Fruit fly (Drosophila melanogaster) whole organism, embryonic: Measurements from ENCODE around the gene CheB38c.

Experiments used
- Abd-B ChIP-seq: fragments of 200-800 bp; sonication (Bioruptor generic); optimal IDR thresholded peaks from 2 replicates; lab custom pipeline; 2018; ENCODE audit warnings: missing biosample characterization, mild to moderate bottlenecking, missing genetic modification characterization, moderate library complexity
- Ada2b ChIP-seq: fragments of 200-800 bp; sonication (Bioruptor generic); IDR thresholded peaks from 2 replicates; pipeline ENCODE4 v1.3.6; 2022; ENCODE audit warnings: missing biosample characterization, missing genetic modification characterization
- Bdp1 ChIP-seq: fragments of 200-800 bp; sonication (Bioruptor generic); optimal IDR thresholded peaks from 3 replicates; lab custom pipeline; 2016; ENCODE audit warnings: missing biosample characterization, missing genetic modification characterization
- Bteb2 ChIP-seq: fragments of 200-800 bp; sonication (Bioruptor generic); optimal IDR thresholded peaks from 2 replicates; lab custom pipeline; 2016; ENCODE audit warnings: missing biosample characterization, missing genetic modification characterization
- CG10366 ChIP-seq: fragments of 200-800 bp; sonication (Bioruptor generic); IDR thresholded peaks from 2 replicates; pipeline ENCODE4 v1.3.6; 2022; ENCODE audit warnings: missing biosample characterization, missing genetic modification characterization
- CG12155 ChIP-seq: fragments of 200-800 bp; sonication (Bioruptor generic); optimal IDR thresholded peaks from 3 replicates; lab custom pipeline; 2016; ENCODE audit warnings: missing biosample characterization, missing genetic modification characterization
- CG12744 ChIP-seq: fragments of 200-800 bp; sonication (Bioruptor generic); optimal IDR thresholded peaks from 2 replicates; lab custom pipeline; 2016; ENCODE audit warnings: missing biosample characterization, missing genetic modification characterization
- CG13894 ChIP-seq: fragments of 200-800 bp; sonication (Bioruptor generic); optimal IDR thresholded peaks from 3 replicates; lab custom pipeline; 2018; ENCODE audit warnings: missing biosample characterization, mild to moderate bottlenecking, missing genetic modification characterization, moderate library complexity
- CG14050 ChIP-seq: fragments of 200-800 bp; sonication (Bioruptor generic); IDR thresholded peaks from 3 replicates; pipeline ENCODE4 v1.3.6; 2022; ENCODE audit warnings: missing biosample characterization, missing genetic modification characterization
- CG15073 ChIP-seq: fragments of 200-800 bp; sonication (Bioruptor generic); optimal IDR thresholded peaks from 2 replicates; lab custom pipeline; 2016; ENCODE audit warnings: missing biosample characterization, missing genetic modification characterization
- CG15269 ChIP-seq: fragments of 200-800 bp; sonication (Bioruptor generic); optimal IDR thresholded peaks from 2 replicates; lab custom pipeline; 2018; ENCODE audit warnings: missing biosample characterization, mild to moderate bottlenecking, missing genetic modification characterization, moderate library complexity
- CG17186 ChIP-seq: fragments of 200-800 bp; sonication (Bioruptor generic); optimal IDR thresholded peaks from 3 replicates; lab custom pipeline; 2017; ENCODE audit warnings: missing biosample characterization, missing genetic modification reagents, missing genetic modification characterization
- CG2120 ChIP-seq: fragments of 200-800 bp; sonication (Bioruptor generic); optimal IDR thresholded peaks from 3 replicates; lab custom pipeline; 2016; ENCODE audit warnings: missing biosample characterization, missing genetic modification characterization
- CG2199 ChIP-seq: fragments of 200-800 bp; sonication (Bioruptor generic); IDR thresholded peaks from 3 replicates; pipeline ENCODE4 v1.3.6; 2022; ENCODE audit warnings: missing biosample characterization, missing genetic modification characterization
- CG30020 ChIP-seq: fragments of 200-800 bp; optimal IDR thresholded peaks from 2 replicates; lab custom pipeline; 2019; ENCODE audit warnings: missing biosample characterization, mild to moderate bottlenecking, missing genetic modification characterization, moderate library complexity
- CG31441 ChIP-seq: fragments of 200-800 bp; sonication (Bioruptor generic); IDR thresholded peaks from 2 replicates; pipeline ENCODE4 v1.3.6; 2022; ENCODE audit warnings: missing biosample characterization, missing genetic modification characterization
- CG43689 ChIP-seq: fragments of 200-800 bp; sonication (Bioruptor generic); IDR thresholded peaks from 2 replicates; pipeline ENCODE4 v1.3.6; 2022; ENCODE audit warnings: missing biosample characterization, missing genetic modification characterization
- CG6175 ChIP-seq: fragments of 200-800 bp; sonication (Bioruptor generic); IDR thresholded peaks from 3 replicates; pipeline ENCODE4 v1.3.6; 2022; ENCODE audit warnings: missing biosample characterization, missing genetic modification characterization
- CG6689 ChIP-seq: fragments of 200-800 bp; sonication (Bioruptor generic); IDR thresholded peaks from 2 replicates; pipeline ENCODE4 v1.3.6; 2022; ENCODE audit warnings: missing biosample characterization, missing genetic modification characterization
- CG6791 ChIP-seq: fragments of 200-800 bp; sonication (Bioruptor generic); IDR thresholded peaks from 3 replicates; pipeline ENCODE4 v1.3.6; 2022; ENCODE audit warnings: missing biosample characterization, missing genetic modification characterization; ENCODE audit not compliant: partially characterized antibody
- CG7786 ChIP-seq: fragments of 200-800 bp; sonication (Bioruptor generic); optimal IDR thresholded peaks from 2 replicates; lab custom pipeline; 2016; ENCODE audit warnings: missing biosample characterization, missing genetic modification characterization
- CG8281 ChIP-seq: fragments of 200-800 bp; sonication (Bioruptor generic); optimal IDR thresholded peaks from 2 replicates; lab custom pipeline; 2018; ENCODE audit warnings: missing biosample characterization, mild to moderate bottlenecking, missing genetic modification characterization, moderate library complexity
- Deaf1 ChIP-seq: fragments of 200-800 bp; optimal IDR thresholded peaks from 3 replicates; lab custom pipeline; 2019; ENCODE audit warnings: missing biosample characterization, mild to moderate bottlenecking, missing genetic modification characterization, moderate library complexity
- Doc2 ChIP-seq: fragments of 200-800 bp; sonication (Bioruptor generic); IDR thresholded peaks from 2 replicates; pipeline ENCODE4 v1.3.6; 2022; ENCODE audit warnings: missing biosample characterization, missing genetic modification characterization
- Drgx ChIP-seq: fragments of 200-800 bp; sonication (Bioruptor generic); IDR thresholded peaks from 2 replicates; pipeline ENCODE4 v1.3.6; 2022; ENCODE audit warnings: missing biosample characterization, missing genetic modification characterization
- Elba2 ChIP-seq: fragments of 200-800 bp; sonication (Bioruptor generic); optimal IDR thresholded peaks from 3 replicates; lab custom pipeline; 2016; ENCODE audit warnings: missing biosample characterization, missing genetic modification characterization
- HHEX ChIP-seq: fragments of 200-800 bp; sonication (Bioruptor generic); optimal IDR thresholded peaks from 3 replicates; lab custom pipeline; 2017; ENCODE audit warnings: missing biosample characterization, mild to moderate bottlenecking, missing genetic modification characterization, missing genetic modification reagents
- Hand ChIP-seq: fragments of 200-800 bp; sonication (Bioruptor generic); optimal IDR thresholded peaks from 2 replicates; lab custom pipeline; 2017; ENCODE audit warnings: mild to moderate bottlenecking, missing biosample characterization, missing genetic modification reagents, missing genetic modification characterization
- Hmr ChIP-seq: fragments of 200-800 bp; sonication (Bioruptor generic); optimal IDR thresholded peaks from 3 replicates; lab custom pipeline; 2017; ENCODE audit warnings: mild to moderate bottlenecking, missing biosample characterization, missing genetic modification reagents, missing genetic modification characterization
- MESR4 ChIP-seq: fragments of 200-800 bp; sonication (Bioruptor generic); optimal IDR thresholded peaks from 2 replicates; lab custom pipeline; 2018; ENCODE audit warnings: missing biosample characterization, mild to moderate bottlenecking, missing genetic modification characterization, moderate library complexity
- NC2β ChIP-seq: fragments of 200-800 bp; sonication (Bioruptor generic); optimal IDR thresholded peaks from 2 replicates; lab custom pipeline; 2016; ENCODE audit warnings: missing biosample characterization, missing genetic modification characterization
- Opbp ChIP-seq: fragments of 200-800 bp; sonication (Bioruptor generic); IDR thresholded peaks from 3 replicates; pipeline ENCODE4 v1.3.6; 2022; ENCODE audit warnings: missing biosample characterization, missing genetic modification characterization; ENCODE audit not compliant: partially characterized antibody
- Optix ChIP-seq: fragments of 200-800 bp; sonication (Bioruptor generic); IDR thresholded peaks from 3 replicates; pipeline ENCODE4 v1.3.6; 2022; ENCODE audit warnings: missing biosample characterization, missing genetic modification characterization
- Ptx1 ChIP-seq: fragments of 200-800 bp; sonication (Bioruptor generic); IDR thresholded peaks from 2 replicates; pipeline ENCODE4 v1.3.6; 2022; ENCODE audit warnings: missing biosample characterization, missing genetic modification characterization
- Scr ChIP-seq: fragments of 200-800 bp; sonication (Bioruptor generic); IDR thresholded peaks from 2 replicates; pipeline ENCODE4 v1.3.6; 2022; ENCODE audit warnings: missing biosample characterization, missing genetic modification characterization; ENCODE audit not compliant: partially characterized antibody
- YL-1 ChIP-seq: fragments of 200-800 bp; sonication (Bioruptor generic); optimal IDR thresholded peaks from 3 replicates; lab custom pipeline; 2017; ENCODE audit warnings: missing biosample characterization, mild to moderate bottlenecking, missing genetic modification characterization
- bab2 ChIP-seq: fragments of 200-800 bp; sonication (Bioruptor generic); optimal IDR thresholded peaks from 2 replicates; lab custom pipeline; 2016; ENCODE audit warnings: missing biosample characterization, missing genetic modification characterization
- dysf ChIP-seq: fragments of 200-800 bp; sonication (Bioruptor generic); IDR thresholded peaks from 3 replicates; pipeline ENCODE4 v1.3.6; 2022; ENCODE audit warnings: missing biosample characterization, missing genetic modification characterization
- eve ChIP-seq, 2 experiments: fragments of >200 bp; optimal IDR thresholded peaks; 2 replicates each; lab custom pipeline; 2017; ENCODE audit warnings: missing biosample characterization in 2 of 2, missing genetic modification characterization in 2 of 2
- eyg ChIP-seq: fragments of 200-800 bp; sonication (Bioruptor generic); optimal IDR thresholded peaks from 3 replicates; lab custom pipeline; 2016; ENCODE audit warnings: missing biosample characterization, missing genetic modification characterization
- luna ChIP-seq: fragments of 200-800 bp; sonication (Bioruptor generic); optimal IDR thresholded peaks from 2 replicates; lab custom pipeline; 2016; ENCODE audit warnings: missing biosample characterization, missing genetic modification characterization
- nmo ChIP-seq: fragments of 200-800 bp; sonication (Bioruptor generic); optimal IDR thresholded peaks from 2 replicates; lab custom pipeline; 2018; ENCODE audit warnings: missing biosample characterization, mild to moderate bottlenecking, missing genetic modification characterization, moderate library complexity
- pum ChIP-seq: fragments of 200-800 bp; sonication (Bioruptor generic); optimal IDR thresholded peaks from 2 replicates; lab custom pipeline; 2016; ENCODE audit warnings: missing biosample characterization, missing genetic modification characterization
- row ChIP-seq: fragments of 200-800 bp; sonication (Bioruptor generic); IDR thresholded peaks from 3 replicates; pipeline ENCODE4 v1.3.6; 2022; ENCODE audit warnings: missing biosample characterization, missing genetic modification characterization
- slou ChIP-seq: fragments of 200-800 bp; sonication (Bioruptor generic); optimal IDR thresholded peaks from 3 replicates; lab custom pipeline; 2016; ENCODE audit warnings: missing biosample characterization, missing genetic modification characterization
- stc ChIP-seq: fragments of 200-800 bp; sonication (Bioruptor generic); IDR thresholded peaks from 2 replicates; pipeline ENCODE4 v1.3.6; 2022; ENCODE audit warnings: missing biosample characterization, missing genetic modification characterization
- tgo ChIP-seq: fragments of 200-800 bp; sonication (Bioruptor generic); IDR thresholded peaks from 3 replicates; pipeline ENCODE4 v1.3.6; 2022; ENCODE audit warnings: missing biosample characterization, missing genetic modification characterization
- tna ChIP-seq: fragments of 200-800 bp; sonication (Bioruptor generic); IDR thresholded peaks from 2 replicates; pipeline ENCODE4 v1.3.6; 2022; ENCODE audit warnings: missing biosample characterization, missing genetic modification characterization; ENCODE audit not compliant: partially characterized antibody
- yki ChIP-seq: fragments of >200 bp; optimal IDR thresholded peaks from 3 replicates; lab custom pipeline; 2018
- zf30C ChIP-seq: fragments of 200-800 bp; sonication (Bioruptor generic); optimal IDR thresholded peaks from 3 replicates; lab custom pipeline; 2018; ENCODE audit warnings: missing biosample characterization, mild to moderate bottlenecking, missing genetic modification characterization

CheB38c gene

dm6 chr2L:20858371-20859340, 38.0 kb upstream of the CheB38c start, which contains the start of gene bero (continued):
- TF ChIP-seq Abd-B (GFP tag; lab: Kevin White, UChicago) (no peak), dysf (GFP tag; lab: Robert Waterston, UW) (no peak), CG10366 (GFP tag; lab: Robert Waterston, UW) (no peak), Elba2 (peak; percentile 72), Deaf1 (tag; lab: Kevin White, UChicago) (no peak), stc (peak; percentile 34; the same call in 1 of the 2 replicates), row (no peak), Ptx1 (GFP tag; lab: Robert Waterston, UW) (no peak), tna (GFP tag; lab: Robert Waterston, UW) (peak; percentile 41; the same call in 1 of the 2 replicates), Bdp1 (GFP tag; lab: Kevin White, UChicago) (no peak), luna (GFP tag; lab: Kevin White, UChicago) (no peak), bab2 (GFP tag; lab: Kevin White, UChicago) (no peak), CG6689 (GFP tag; lab: Robert Waterston, UW) (no peak), Drgx (GFP tag; lab: Robert Waterston, UW) (no peak), yki (no peak), CG17186 (GFP tag; lab: Kevin White, UChicago) (no peak), Hand (GFP tag; lab: Kevin White, UChicago) (no peak), tgo (GFP tag; lab: Robert Waterston, UW) (no peak), YL-1 (GFP tag; lab: Kevin White, UChicago) (no peak), Hmr (GFP tag; lab: Kevin White, UChicago) (no peak), HHEX (GFP tag; lab: Kevin White, UChicago) (no peak), pum (GFP tag; lab: Kevin White, UChicago) (no peak), Bteb2 (GFP tag; lab: Kevin White, UChicago) (no peak), CG7786 (GFP tag; lab: Kevin White, UChicago) (no peak), CG8281 (tag; lab: Kevin White, UChicago) (no peak), CG13894 (tag; lab: Kevin White, UChicago) (peak; percentile 33), nmo (no peak), eve (GFP tag; optimal IDR thresholded peaks at IDR 0.05; lab: Kevin White, UChicago) (peak in 1 of 2 experiments; percentile 76), CG15073 (GFP tag; lab: Kevin White, UChicago) (no peak), Opbp (GFP tag; lab: Robert Waterston, UW) (peak; percentile 29; the same call in 1 of the 3 replicates), CG14050 (GFP tag; lab: Robert Waterston, UW) (no peak), CG12155 (no peak), CG43689 (GFP tag; lab: Robert Waterston, UW) (no peak), CG15269 (tag; lab: Kevin White, UChicago) (peak; percentile 3), zf30C (GFP tag; lab: Kevin White, UChicago) (no peak), eyg (no peak), CG2120 (GFP tag; lab: Kevin White, UChicago) (no peak), MESR4 (no peak), slou (GFP tag; lab: Kevin White, UChicago) (no peak), Optix (GFP tag; lab: Robert Waterston, UW) (no peak), CG12744 (GFP tag; lab: Kevin White, UChicago) (no peak), CG31441 (GFP tag; lab: Robert Waterston, UW) (no peak), NC2β (GFP tag; lab: Kevin White, UChicago) (no peak), CG6175 (GFP tag; lab: Robert Waterston, UW) (peak; percentile 64; the same call in 2 of the 3 replicates), Scr (GFP tag; lab: Robert Waterston, UW) (no peak), Ada2b (no peak), CG6791 (GFP tag; lab: Robert Waterston, UW) (no peak), CG30020 (tag; lab: Kevin White, UChicago) (no peak), Doc2 (GFP tag; lab: Robert Waterston, UW) (no peak), CG2199 (peak; percentile 65; the same call in 2 of the 3 replicates)
